Fruit fly (Drosophila melanogaster) whole organism, embryonic: ENCODE measurements around the gene alpha-Est7.
A peak's percentile ranks its signal among the peaks of the same experiment; 100 is the strongest.

Source experiments
- Atf6 ChIP-seq: fragments of 200-800 bp; sonication (Bioruptor generic); IDR thresholded peaks from 2 replicates; pipeline ENCODE4 v1.3.6; 2022; ENCODE audit warnings: missing biosample characterization, missing genetic modification characterization
- B-H2 ChIP-seq: fragments of 200-800 bp; sonication (Bioruptor generic); optimal IDR thresholded peaks from 2 replicates; lab custom pipeline; 2018; ENCODE audit warnings: missing biosample characterization, mild to moderate bottlenecking, missing genetic modification characterization
- Blimp-1 ChIP-seq: fragments of 200-800 bp; sonication (Bioruptor generic); optimal IDR thresholded peaks from 3 replicates; lab custom pipeline; 2018; ENCODE audit warnings: missing biosample characterization, missing genetic modification characterization, mild to moderate bottlenecking, moderate library complexity, missing genetic modification reagents
- CG10462 ChIP-seq: fragments of 200-800 bp; sonication (Bioruptor generic); optimal IDR thresholded peaks from 2 replicates; lab custom pipeline; 2016; ENCODE audit warnings: missing biosample characterization, missing genetic modification characterization
- CG12071 ChIP-seq: fragments of 200-800 bp; sonication (Bioruptor generic); optimal IDR thresholded peaks from 3 replicates; lab custom pipeline; 2018; ENCODE audit warnings: missing biosample characterization, mild to moderate bottlenecking, missing genetic modification characterization
- CG1233 ChIP-seq: fragments of 200-800 bp; sonication (Bioruptor generic); optimal IDR thresholded peaks from 4 replicates; lab custom pipeline; 2018; ENCODE audit warnings: missing biosample characterization, mild to moderate bottlenecking, missing genetic modification characterization
- CG12659 ChIP-seq: fragments of 200-800 bp; sonication (Bioruptor generic); optimal IDR thresholded peaks from 3 replicates; lab custom pipeline; 2017; ENCODE audit warnings: mild to moderate bottlenecking, missing biosample characterization, missing genetic modification reagents, missing genetic modification characterization
- CG17385 ChIP-seq: fragments of 200-800 bp; sonication (Bioruptor generic); optimal IDR thresholded peaks from 3 replicates; lab custom pipeline; 2018; ENCODE audit warnings: missing biosample characterization, mild to moderate bottlenecking, missing genetic modification characterization
- CG1792 ChIP-seq: fragments of 200-800 bp; sonication (Bioruptor generic); optimal IDR thresholded peaks from 2 replicates; lab custom pipeline; 2016; ENCODE audit warnings: missing biosample characterization, missing genetic modification characterization
- CG18599 ChIP-seq: fragments of 200-800 bp; sonication (Bioruptor generic); optimal IDR thresholded peaks from 3 replicates; lab custom pipeline; 2017; ENCODE audit warnings: missing biosample characterization, missing genetic modification characterization, mild to moderate bottlenecking, moderate library complexity, missing genetic modification reagents
- CG18619 ChIP-seq: fragments of 200-800 bp; sonication (Bioruptor generic); optimal IDR thresholded peaks from 3 replicates; lab custom pipeline; 2017; ENCODE audit warnings: missing biosample characterization, mild to moderate bottlenecking, missing genetic modification characterization
- CG30403 ChIP-seq: fragments of 200-800 bp; sonication (Bioruptor generic); optimal IDR thresholded peaks from 3 replicates; lab custom pipeline; 2016; ENCODE audit warnings: missing biosample characterization, missing genetic modification characterization
- CG32772 ChIP-seq: fragments of 200-800 bp; sonication (Bioruptor generic); IDR thresholded peaks from 2 replicates; pipeline ENCODE4 v1.3.6; 2022; ENCODE audit warnings: missing biosample characterization, missing genetic modification characterization
- CG6689 ChIP-seq: fragments of 200-800 bp; sonication (Bioruptor generic); IDR thresholded peaks from 2 replicates; pipeline ENCODE4 v1.3.6; 2022; ENCODE audit warnings: missing biosample characterization, missing genetic modification characterization
- CG6813 ChIP-seq: fragments of 200-800 bp; sonication (Bioruptor generic); optimal IDR thresholded peaks from 2 replicates; lab custom pipeline; 2017; ENCODE audit warnings: missing biosample characterization, missing genetic modification characterization, mild to moderate bottlenecking, moderate library complexity, missing genetic modification reagents
- CG7839 ChIP-seq: fragments of 200-800 bp; sonication (Bioruptor generic); optimal IDR thresholded peaks from 3 replicates; lab custom pipeline; 2018; ENCODE audit warnings: missing biosample characterization, mild to moderate bottlenecking, missing genetic modification characterization, moderate library complexity
- CG8290 ChIP-seq, 3 experiments: fragments of 200-800 bp; sonication (Bioruptor generic); optimal IDR thresholded peaks; 2 replicates each; lab custom pipeline; 2016 to 2019; ENCODE audit warnings: missing biosample characterization in 3 of 3, missing genetic modification characterization in 3 of 3, mild to moderate bottlenecking in 2 of 3, moderate library complexity in 1 of 3
- CrebB ChIP-seq: fragments of 200-800 bp; sonication (Bioruptor generic); optimal IDR thresholded peaks from 3 replicates; lab custom pipeline; 2018; ENCODE audit warnings: missing biosample characterization, mild to moderate bottlenecking, missing genetic modification characterization
- D19A ChIP-seq: fragments of 200-800 bp; optimal IDR thresholded peaks from 3 replicates; lab custom pipeline; 2019; ENCODE audit warnings: missing biosample characterization, mild to moderate bottlenecking, missing genetic modification characterization, moderate library complexity
- Doc3 ChIP-seq: fragments of 200-800 bp; sonication (Bioruptor generic); IDR thresholded peaks from 3 replicates; pipeline ENCODE4 v1.3.6; 2022; ENCODE audit warnings: missing biosample characterization, missing genetic modification characterization; ENCODE audit not compliant: partially characterized antibody
- H2.0 ChIP-seq: fragments of 200-800 bp; sonication (Bioruptor generic); IDR thresholded peaks from 2 replicates; pipeline ENCODE4 v1.3.6; 2022; ENCODE audit warnings: missing biosample characterization, missing genetic modification characterization
- HLH4C ChIP-seq: fragments of 200-800 bp; sonication (Bioruptor generic); IDR thresholded peaks from 3 replicates; pipeline ENCODE4 v1.3.6; 2022; ENCODE audit warnings: missing biosample characterization, missing genetic modification characterization; ENCODE audit not compliant: partially characterized antibody
- Hr51 ChIP-seq, 2 experiments: fragments of 200-800 bp; sonication (Bioruptor generic); optimal IDR thresholded peaks; 2 replicates in 1 of 2; 3 replicates in 1 of 2; lab custom pipeline; 2016 to 2018; ENCODE audit warnings: missing biosample characterization in 2 of 2, missing genetic modification characterization in 2 of 2, mild to moderate bottlenecking in 1 of 2, moderate library complexity in 1 of 2
- Jarid2 ChIP-seq: fragments of 200-800 bp; sonication (Bioruptor generic); optimal IDR thresholded peaks from 3 replicates; lab custom pipeline; 2017; ENCODE audit warnings: mild to moderate bottlenecking, missing biosample characterization, missing genetic modification reagents, missing genetic modification characterization
- Med ChIP-seq: fragments of 200-800 bp; sonication (Bioruptor generic); peaks from one replicate; lab custom pipeline; 2016; ENCODE audit warnings: missing biosample characterization, missing genetic modification characterization, mild to moderate bottlenecking, inconsistent platforms, moderate library complexity
- Rfx ChIP-seq: fragments of 200-800 bp; sonication (Bioruptor generic); IDR thresholded peaks from 2 replicates; pipeline ENCODE4 v1.3.6; 2022; ENCODE audit warnings: missing biosample characterization, missing genetic modification characterization
- Xrp1 ChIP-seq: fragments of 200-800 bp; sonication (Bioruptor generic); IDR thresholded peaks from 2 replicates; pipeline ENCODE4 v1.3.6; 2022; ENCODE audit warnings: missing biosample characterization, missing genetic modification characterization
- aop ChIP-seq: fragments of 200-800 bp; sonication (Bioruptor generic); IDR thresholded peaks from 2 replicates; pipeline ENCODE4 v1.3.6; 2022; ENCODE audit warnings: missing biosample characterization, missing genetic modification characterization
- ase ChIP-seq: fragments of 200-800 bp; sonication (Bioruptor generic); IDR thresholded peaks from 3 replicates; pipeline ENCODE4 v1.3.6; 2022; ENCODE audit warnings: missing biosample characterization, missing genetic modification characterization
- btn ChIP-seq: fragments of 200-800 bp; sonication (Bioruptor generic); optimal IDR thresholded peaks from 2 replicates; lab custom pipeline; 2016; ENCODE audit warnings: missing biosample characterization, missing genetic modification characterization
- caup ChIP-seq: fragments of 200-800 bp; sonication (Bioruptor generic); optimal IDR thresholded peaks from 3 replicates; lab custom pipeline; 2017; ENCODE audit warnings: missing biosample characterization, mild to moderate bottlenecking, missing genetic modification characterization, moderate library complexity; ENCODE audit not compliant: severe bottlenecking
- chinmo ChIP-seq: fragments of 200-800 bp; sonication (Bioruptor generic); IDR thresholded peaks from 4 replicates; pipeline ENCODE4 v1.3.6; 2022; ENCODE audit warnings: missing biosample characterization, missing genetic modification characterization; ENCODE audit not compliant: partially characterized antibody
- ci ChIP-seq: fragments of 200-800 bp; sonication (Bioruptor generic); IDR thresholded peaks from 3 replicates; pipeline ENCODE4 v1.3.6; 2022; ENCODE audit warnings: missing biosample characterization, missing genetic modification characterization
- crp ChIP-seq, 2 experiments: fragments of 200-800 bp; sonication (Bioruptor generic); optimal IDR thresholded peaks; 2 replicates in 1 of 2; 3 replicates in 1 of 2; lab custom pipeline; 2017; ENCODE audit warnings: missing biosample characterization in 2 of 2, missing genetic modification characterization in 2 of 2, mild to moderate bottlenecking in 1 of 2, moderate library complexity in 1 of 2
- dati ChIP-seq: fragments of 200-800 bp; sonication (Bioruptor generic); IDR thresholded peaks from 2 replicates; pipeline ENCODE4 v1.3.6; 2022; ENCODE audit warnings: missing biosample characterization, missing genetic modification characterization
- dpn ChIP-seq, 2 experiments: fragments of 200-800 bp; sonication (Bioruptor generic); optimal IDR thresholded peaks; 3 replicates each; lab custom pipeline; 2016; ENCODE audit warnings: missing biosample characterization in 2 of 2, missing genetic modification characterization in 2 of 2
- eve ChIP-seq, 2 experiments: fragments of >200 bp; optimal IDR thresholded peaks; 2 replicates each; lab custom pipeline; 2017; ENCODE audit warnings: missing biosample characterization in 2 of 2, missing genetic modification characterization in 2 of 2
- ewg ChIP-seq: fragments of 200-800 bp; sonication (Bioruptor generic); optimal IDR thresholded peaks from 3 replicates; lab custom pipeline; 2017; ENCODE audit warnings: mild to moderate bottlenecking, missing biosample characterization, missing genetic modification reagents, missing genetic modification characterization
- fd96Cb ChIP-seq: fragments of 200-800 bp; sonication (Bioruptor generic); optimal IDR thresholded peaks from 2 replicates; lab custom pipeline; 2018; ENCODE audit warnings: missing biosample characterization, mild to moderate bottlenecking, missing genetic modification characterization, moderate library complexity
- gem ChIP-seq: fragments of 200-800 bp; sonication (Bioruptor generic); optimal IDR thresholded peaks from 2 replicates; lab custom pipeline; 2019; ENCODE audit warnings: missing biosample characterization, mild to moderate bottlenecking, missing genetic modification characterization, moderate library complexity
- lab ChIP-seq: fragments of 200-800 bp; sonication (Bioruptor generic); optimal IDR thresholded peaks from 3 replicates; lab custom pipeline; 2017; ENCODE audit warnings: missing biosample characterization, missing genetic modification characterization, mild to moderate bottlenecking, moderate library complexity, missing genetic modification reagents
- luna ChIP-seq: fragments of 200-800 bp; sonication (Bioruptor generic); optimal IDR thresholded peaks from 2 replicates; lab custom pipeline; 2016; ENCODE audit warnings: missing biosample characterization, missing genetic modification characterization
- org-1 ChIP-seq: fragments of 200-800 bp; sonication (Bioruptor generic); optimal IDR thresholded peaks from 2 replicates; lab custom pipeline; 2017; ENCODE audit warnings: missing biosample characterization, missing genetic modification characterization
- ranshi ChIP-seq: fragments of 200-800 bp; sonication (Bioruptor generic); IDR thresholded peaks from 2 replicates; pipeline ENCODE4 v1.3.6; 2022; ENCODE audit warnings: missing biosample characterization, missing genetic modification characterization
- rib ChIP-seq: fragments of 200-800 bp; sonication (Bioruptor generic); IDR thresholded peaks from 2 replicates; pipeline ENCODE4 v1.3.6; 2022; ENCODE audit warnings: missing biosample characterization, missing genetic modification characterization
- sug ChIP-seq: fragments of 200-800 bp; optimal IDR thresholded peaks from 2 replicates; lab custom pipeline; 2019; ENCODE audit warnings: missing biosample characterization, mild to moderate bottlenecking, missing genetic modification characterization, moderate library complexity
- tin ChIP-seq: fragments of 200-800 bp; sonication (Bioruptor generic); optimal IDR thresholded peaks from 3 replicates; lab custom pipeline; 2016; ENCODE audit warnings: missing biosample characterization, missing genetic modification characterization
- unpg ChIP-seq: fragments of 200-800 bp; sonication (Bioruptor generic); optimal IDR thresholded peaks from 3 replicates; lab custom pipeline; 2018; ENCODE audit warnings: missing biosample characterization, mild to moderate bottlenecking, missing genetic modification characterization, moderate library complexity

The alpha-Est7 gene

DNA sequence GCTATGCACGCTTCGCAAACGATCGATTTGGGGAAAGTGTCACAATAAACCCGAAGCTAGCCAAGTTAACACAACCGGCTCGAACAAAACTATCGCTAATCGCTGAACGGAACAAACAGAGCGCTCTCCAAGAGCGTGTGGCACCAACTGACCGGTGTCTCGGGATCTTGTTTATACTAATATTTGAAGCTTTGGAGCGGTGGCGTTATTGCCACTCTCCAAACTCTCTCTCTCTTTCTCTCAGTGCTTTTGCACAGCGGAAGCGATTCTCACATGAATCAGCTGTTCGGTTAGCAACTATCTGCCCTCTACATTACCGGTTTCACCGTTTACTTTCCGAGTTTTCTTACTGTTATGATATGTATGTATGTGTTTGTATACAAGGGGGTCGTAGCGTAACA, 32.1 kb downstream of the alpha-Est7 start (continued):
- peak; percentile 50; the same call in 1 of the 3 replicates for TF ChIP-seq ci
- TF ChIP-seq caup, result no peak
- 0 out of 3 replicates have a peak, but pooled peaks have one; percentile 22 for TF ChIP-seq Doc3 (GFP tag; lab: Robert Waterston, UW)
- peak; percentile 37 for TF ChIP-seq B-H2 (GFP tag; lab: Kevin White, UChicago)
- TF ChIP-seq rib (GFP tag; lab: Robert Waterston, UW), result 0 out of 2 replicates have a peak, but pooled peaks have one; percentile 59
- peak in 1 of 2 experiments; percentile 72 for TF ChIP-seq crp (GFP tag; optimal IDR thresholded peaks at IDR 0.05; lab: Kevin White, UChicago)
- TF ChIP-seq lab (GFP tag; lab: Kevin White, UChicago), result peak; percentile 28
- TF ChIP-seq CG7839 (tag; lab: Kevin White, UChicago), result no peak
- peak; percentile 25; the same call in 1 of the 2 replicates for TF ChIP-seq aop (GFP tag; lab: Robert Waterston, UW)
- TF ChIP-seq chinmo, result peak; percentile 91; the same call in 3 of the 4 replicates
- peak; percentile 87 for TF ChIP-seq Blimp-1 (GFP tag; lab: Kevin White, UChicago)
- peak; percentile 12 for TF ChIP-seq CG17385 (GFP tag; lab: Kevin White, UChicago)
- no peak for TF ChIP-seq CG8290 (GFP tag; optimal IDR thresholded peaks at IDR 0.05; lab: Kevin White, UChicago)
- peak in 1 of 2 experiments; percentile 53 for TF ChIP-seq CG8290 (tag; optimal IDR thresholded peaks at IDR 0.05; lab: Kevin White, UChicago)
- TF ChIP-seq CG10462 (GFP tag; lab: Kevin White, UChicago), result no peak
- peak; percentile 7 for TF ChIP-seq CrebB (tag; lab: Kevin White, UChicago)
- TF ChIP-seq D19A (tag; lab: Kevin White, UChicago), result no peak
- peak; percentile 75 for TF ChIP-seq Med
- peak; percentile 74 for TF ChIP-seq sug (tag; lab: Kevin White, UChicago)
- TF ChIP-seq ranshi (GFP tag; lab: Robert Waterston, UW), result peak; percentile 13; the same call in 1 of the 2 replicates
- TF ChIP-seq CG32772, result no peak
- TF ChIP-seq Rfx (GFP tag; lab: Robert Waterston, UW), result peak; percentile 29; the same call in 1 of the 2 replicates
- peak; percentile 87 for TF ChIP-seq Jarid2 (GFP tag; lab: Kevin White, UChicago)

DNA sequence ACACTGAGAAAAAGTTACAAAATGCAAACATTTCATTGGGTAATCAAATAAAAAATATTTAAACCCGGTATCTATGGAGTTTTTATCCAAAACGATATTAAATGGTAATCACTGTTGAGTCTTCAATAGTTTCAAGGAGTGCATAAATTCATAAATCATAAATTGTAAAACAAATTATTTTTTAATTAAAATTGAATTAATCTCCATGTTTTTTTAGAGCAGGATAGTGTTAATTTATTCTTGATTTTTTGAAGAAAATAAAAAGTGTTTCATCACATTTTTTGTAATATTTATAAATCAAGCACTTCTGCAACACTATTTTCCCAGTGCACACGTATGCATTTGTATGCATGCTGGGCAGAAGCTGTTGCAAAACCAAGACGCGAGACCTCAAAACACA, 32.7 kb downstream of the alpha-Est7 start:
- TF ChIP-seq luna (GFP tag; lab: Kevin White, UChicago) (no peak), CG6689 (peak; percentile 45; the same call in 1 of the 2 replicates), CG6813 (GFP tag; lab: Kevin White, UChicago) (no peak), H2.0 (GFP tag; lab: Robert Waterston, UW) (peak; percentile 24; the same call in 1 of the 2 replicates), dpn (GFP tag; optimal IDR thresholded peaks at IDR 0.05; lab: Kevin White, UChicago) (peak in 1 of 2 experiments; percentile 57), eve (GFP tag; optimal IDR thresholded peaks at IDR 0.05; lab: Kevin White, UChicago) (peak in 1 of 2 experiments; percentile 50), Xrp1 (0 out of 2 replicates have a peak, but pooled peaks have one; percentile 9), Hr51 (GFP tag; optimal IDR thresholded peaks at IDR 0.05; lab: Kevin White, UChicago) (peak in 1 of 2 experiments; percentile 92), unpg (peak; percentile 65), HLH4C (no peak), Atf6 (GFP tag; lab: Robert Waterston, UW) (no peak), CG12071 (GFP tag; lab: Kevin White, UChicago) (no peak), fd96Cb (peak; percentile 75), org-1 (GFP tag; lab: Kevin White, UChicago) (peak; percentile 35), dati (no peak), CG12659 (peak; percentile 68), btn (GFP tag; lab: Kevin White, UChicago) (no peak), CG1792 (no peak), ase (peak; percentile 51; the same call in 1 of the 3 replicates), CG18599 (GFP tag; lab: Kevin White, UChicago) (peak; percentile 36), CG18619 (GFP tag; lab: Kevin White, UChicago) (peak; percentile 21), CG1233 (GFP tag; lab: Kevin White, UChicago) (peak; percentile 61), lab (GFP tag; lab: Kevin White, UChicago) (peak; percentile 4), gem (tag; lab: Kevin White, UChicago) (peak; percentile 83), CG30403 (peak; percentile 70), ewg (GFP tag; lab: Kevin White, UChicago) (peak; percentile 48), tin (peak; percentile 16)
